Worm (Caenorhabditis elegans) whole organism, mixed stage, embryonic: ENCODE results near the gene C06C6.8.

Experiments
- blmp-1 ChIP-seq: fragments of 150-350 bp; optimal IDR thresholded peaks from 2 replicates; lab custom pipeline; 2014; ENCODE audit warnings: missing biosample characterization, missing genetic modification characterization
- ces-1 ChIP-seq: fragments of 150-350 bp; optimal IDR thresholded peaks from 2 replicates; lab custom pipeline; 2014; ENCODE audit warnings: missing biosample characterization, missing genetic modification reagents, missing genetic modification characterization
- elt-1 ChIP-seq: sonication (generic microtip); optimal IDR thresholded peaks from 2 replicates; lab custom pipeline; 2017; ENCODE audit warnings: missing genetic modification characterization, mild to moderate bottlenecking, missing compliant biosample characterization, antibody characterized with exemption, moderate library complexity, borderline replicate concordance; ENCODE audit not compliant: insufficient read depth
- elt-3 ChIP-seq: fragments of 150-350 bp; optimal IDR thresholded peaks from 2 replicates; lab custom pipeline; 2014; ENCODE audit warnings: missing biosample characterization, missing genetic modification characterization
- flh-1 ChIP-seq: fragments of 200-800 bp; sonication (Bioruptor generic); optimal IDR thresholded peaks from 2 replicates; lab custom pipeline; 2018; ENCODE audit warnings: mild to moderate bottlenecking, missing genetic modification characterization, moderate library complexity, missing compliant biosample characterization
- lin-13 ChIP-seq: fragments of 150-350 bp; optimal IDR thresholded peaks from 2 replicates; lab custom pipeline; 2014; ENCODE audit warnings: missing biosample characterization, missing genetic modification characterization
- lsy-2 ChIP-seq: fragments of 150-350 bp; optimal IDR thresholded peaks from 2 replicates; lab custom pipeline; 2014; ENCODE audit warnings: missing biosample characterization, missing genetic modification characterization
- mab-5 ChIP-seq: fragments of 150-350 bp; optimal IDR thresholded peaks from 2 replicates; lab custom pipeline; 2014; ENCODE audit warnings: missing biosample characterization, missing genetic modification characterization
- mep-1 ChIP-seq: fragments of 150-350 bp; optimal IDR thresholded peaks from 2 replicates; lab custom pipeline; 2017; ENCODE audit warnings: missing biosample characterization, missing genetic modification reagents, missing genetic modification characterization, inconsistent platforms
- nhr-12 ChIP-seq: fragments of 150-350 bp; optimal IDR thresholded peaks from 2 replicates; lab custom pipeline; 2014; ENCODE audit warnings: missing biosample characterization, missing genetic modification characterization
- nhr-237 ChIP-seq: fragments of 150-350 bp; optimal IDR thresholded peaks from 2 replicates; lab custom pipeline; 2014; ENCODE audit warnings: missing biosample characterization, missing genetic modification characterization
- nhr-76 ChIP-seq: sonication (generic microtip); optimal IDR thresholded peaks from 2 replicates; lab custom pipeline; 2017; ENCODE audit warnings: missing biosample characterization, missing genetic modification characterization
- tbx-8 ChIP-seq: fragments of 200-800 bp; sonication (Bioruptor generic); optimal IDR thresholded peaks from 2 replicates; lab custom pipeline; 2018; ENCODE audit warnings: mild to moderate bottlenecking, missing genetic modification characterization, moderate library complexity, missing compliant biosample characterization
- ztf-11 ChIP-seq: fragments of 150-350 bp; optimal IDR thresholded peaks from 2 replicates; lab custom pipeline; 2014; ENCODE audit warnings: missing biosample characterization, missing genetic modification characterization

DNA sequence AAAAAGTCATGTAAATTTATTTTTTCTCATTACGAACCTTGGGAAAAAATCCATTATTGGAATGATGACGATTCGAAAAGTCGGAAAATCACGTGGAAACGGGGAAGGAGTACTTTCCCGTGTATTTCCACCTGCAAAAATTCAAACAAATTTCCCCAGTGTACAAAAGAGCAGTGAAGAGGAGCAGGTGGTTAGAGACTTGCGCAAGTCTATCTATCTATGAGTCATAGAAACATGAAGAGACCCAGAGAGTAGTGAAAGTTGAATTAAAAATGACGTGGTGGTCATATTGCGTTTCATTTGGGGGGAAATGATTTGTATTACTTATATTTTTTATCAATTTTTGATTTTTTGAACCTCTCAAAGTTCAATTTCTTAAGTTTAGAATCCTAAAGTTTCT, 3.5 kb downstream of the C06C6.8 start, which contains the start of gene nhr-50:
- TF ChIP-seq mep-1 (tag; lab: Kevin White, UChicago) = no peak
- TF ChIP-seq mab-5 = no peak
- no peak for TF ChIP-seq tbx-8 (GFP tag; lab: Kevin White, UChicago)
- TF ChIP-seq ztf-11 (tag; lab: Kevin White, UChicago) = no peak
- no peak for TF ChIP-seq elt-3 (tag; lab: Kevin White, UChicago)
- TF ChIP-seq blmp-1 (tag; lab: Kevin White, UChicago) = no peak
- TF ChIP-seq ces-1 (GFP tag; lab: Kevin White, UChicago) = no peak
- TF ChIP-seq flh-1 (GFP tag; lab: Kevin White, UChicago) = no peak
- TF ChIP-seq nhr-76 = no peak
- no peak for TF ChIP-seq lin-13
- TF ChIP-seq nhr-237 (tag; lab: Kevin White, UChicago) = no peak
- TF ChIP-seq nhr-12 (tag; lab: Kevin White, UChicago) = no peak
- no peak for TF ChIP-seq elt-1 (tag; lab: Kevin White, UChicago)
- TF ChIP-seq lsy-2 (tag; lab: Kevin White, UChicago) = no peak
